Worm (Caenorhabditis elegans) whole organism, early embryonic: ENCODE data around the gene lect-2.

Source experiments
- B0310.2 ChIP-seq: sonication (generic microtip); optimal IDR thresholded peaks from 2 replicates; lab custom pipeline; 2016; ENCODE audit warnings: mild to moderate bottlenecking, missing genetic modification characterization, missing compliant biosample characterization
- F13C5.2 ChIP-seq: sonication (generic microtip); optimal IDR thresholded peaks from 2 replicates; lab custom pipeline; 2017; ENCODE audit warnings: mild to moderate bottlenecking, missing genetic modification characterization, inconsistent platforms, missing compliant biosample characterization
- ama-1 ChIP-seq: fragments of 150-350 bp; optimal IDR thresholded peaks from 2 replicates; lab custom pipeline; 2014
- ceh-13 ChIP-seq: fragments of 200-800 bp; sonication (Bioruptor generic); optimal IDR thresholded peaks from 2 replicates; lab custom pipeline; 2018; ENCODE audit warnings: mild to moderate bottlenecking, missing genetic modification characterization, missing compliant biosample characterization
- ceh-36 ChIP-seq: sonication (generic microtip); optimal IDR thresholded peaks from 2 replicates; lab custom pipeline; 2016; ENCODE audit warnings: missing genetic modification characterization, inconsistent platforms, missing compliant biosample characterization
- ets-7 ChIP-seq: sonication (generic microtip); optimal IDR thresholded peaks from 2 replicates; lab custom pipeline; 2016; ENCODE audit warnings: missing genotype, missing genetic modification characterization, missing compliant biosample characterization
- flt-1 ChIP-seq: fragments of 200-800 bp; sonication (Bioruptor generic); IDR thresholded peaks from 2 replicates; pipeline ENCODE4 v1.3.6; 2022; ENCODE audit warnings: missing genetic modification characterization, missing compliant biosample characterization
- hnd-1 ChIP-seq: sonication (generic microtip); optimal IDR thresholded peaks from 2 replicates; lab custom pipeline; 2016; ENCODE audit warnings: missing genetic modification characterization, missing compliant biosample characterization
- tbx-11 ChIP-seq: fragments of 200-800 bp; sonication (Bioruptor generic); IDR thresholded peaks from 2 replicates; pipeline ENCODE4 v1.3.6; 2022; ENCODE audit warnings: missing genetic modification characterization, missing compliant biosample characterization
- tbx-37 ChIP-seq: fragments of 200-800 bp; sonication (Bioruptor generic); conservative IDR thresholded peaks from 2 replicates; pipeline ENCODE4 v1.3.6; 2022; ENCODE audit warnings: missing genetic modification reagents, missing genetic modification characterization, missing compliant biosample characterization
- tra-4 ChIP-seq: sonication (generic microtip); optimal IDR thresholded peaks from 2 replicates; lab custom pipeline; 2017; ENCODE audit warnings: missing genetic modification characterization, missing compliant biosample characterization

DNA sequence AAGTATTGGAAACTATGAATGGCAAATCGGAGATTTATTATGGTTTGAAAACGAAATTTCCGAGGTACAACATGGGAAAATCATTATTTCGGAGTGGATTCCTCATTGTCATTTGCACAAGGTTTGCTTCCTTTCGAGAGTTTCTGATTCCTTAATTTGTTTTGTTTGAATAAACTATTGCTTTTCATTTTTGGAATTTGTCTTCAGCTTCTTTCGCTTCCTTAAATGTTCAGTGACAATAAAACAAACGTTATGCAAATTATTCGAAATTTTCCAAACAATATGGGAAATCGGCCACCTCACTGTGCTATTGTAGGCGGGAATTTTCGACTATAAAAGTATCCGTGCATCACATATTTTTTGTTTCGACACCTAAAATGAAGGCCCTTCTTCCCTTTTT, 51.3 kb downstream of the lect-2 start, which contains the start of gene nep-25:
- no peak for TF ChIP-seq tbx-37 (GFP tag; lab: Robert Waterston, UW)
- TF ChIP-seq ceh-36, result no peak
- no peak for TF ChIP-seq flt-1 (GFP tag; lab: Robert Waterston, UW)
- no peak for TF ChIP-seq tra-4 (tag; lab: Kevin White, UChicago)
- TF ChIP-seq tbx-11, result no peak
- no peak for TF ChIP-seq B0310.2 (tag; lab: Kevin White, UChicago)
- TF ChIP-seq hnd-1 (tag; lab: Kevin White, UChicago), result no peak
- no peak for TF ChIP-seq ceh-13 (GFP tag; lab: Kevin White, UChicago)
- no peak for TF ChIP-seq F13C5.2 (tag; lab: Kevin White, UChicago)
- no peak for TF ChIP-seq ama-1 (lab: Kevin White, UChicago)
- TF ChIP-seq ets-7 (tag; lab: Kevin White, UChicago), result no peak
